Worm (Caenorhabditis elegans) whole organism, L2 larva: ENCODE data around the gene C24A8.5.

Experiments
- R02D3.7 ChIP-seq: fragments of 150-350 bp; optimal IDR thresholded peaks from 2 replicates; lab custom pipeline; 2014; ENCODE audit warnings: missing biosample characterization, missing genetic modification characterization
- Y55F3AM.14 ChIP-seq: fragments of 200-800 bp; sonication (Bioruptor generic); optimal IDR thresholded peaks from 2 replicates; lab custom pipeline; 2018; ENCODE audit warnings: mild to moderate bottlenecking, missing genetic modification characterization, missing compliant biosample characterization
- ZK546.5 ChIP-seq: sonication (generic microtip); optimal IDR thresholded peaks from 2 replicates; lab custom pipeline; 2017; ENCODE audit warnings: missing biosample characterization, missing genetic modification characterization
- alr-1 ChIP-seq: fragments of 150-350 bp; optimal IDR thresholded peaks from 2 replicates; lab custom pipeline; 2014; ENCODE audit warnings: missing biosample characterization, missing genetic modification characterization
- ama-1 ChIP-seq: fragments of 150-350 bp; optimal IDR thresholded peaks from 2 replicates; lab custom pipeline; 2018; ENCODE audit warnings: inconsistent platforms
- ceh-82 ChIP-seq: fragments of 150-350 bp; optimal IDR thresholded peaks from 2 replicates; lab custom pipeline; 2014; ENCODE audit warnings: missing biosample characterization, missing genetic modification characterization
- crh-2 ChIP-seq: sonication (generic microtip); optimal IDR thresholded peaks from 2 replicates; lab custom pipeline; 2017; ENCODE audit warnings: missing biosample characterization, missing genetic modification characterization
- dmd-4 ChIP-seq: sonication (generic microtip); optimal IDR thresholded peaks from 2 replicates; lab custom pipeline; 2017; ENCODE audit warnings: missing biosample characterization, missing genetic modification characterization
- egl-27 ChIP-seq: sonication (generic microtip); optimal IDR thresholded peaks from 3 replicates; lab custom pipeline; 2017; ENCODE audit warnings: missing biosample characterization, missing genetic modification reagents, missing genetic modification characterization
- elt-1 ChIP-seq: fragments of 150-350 bp; optimal IDR thresholded peaks from 2 replicates; lab custom pipeline; 2014; ENCODE audit warnings: missing biosample characterization, missing genetic modification characterization
- elt-3 ChIP-seq: sonication (generic microtip); optimal IDR thresholded peaks from 2 replicates; lab custom pipeline; 2017; ENCODE audit warnings: missing biosample characterization, missing genetic modification characterization
- fos-1 ChIP-seq: fragments of 150-350 bp; optimal IDR thresholded peaks from 2 replicates; lab custom pipeline; 2014; ENCODE audit warnings: missing biosample characterization, missing genetic modification characterization
- gmeb-1 ChIP-seq: fragments of 150-350 bp; optimal IDR thresholded peaks from 2 replicates; lab custom pipeline; 2014; ENCODE audit warnings: missing biosample characterization, missing genetic modification characterization
- lin-11 ChIP-seq: fragments of 150-350 bp; sonication (generic microtip); optimal IDR thresholded peaks from 2 replicates; lab custom pipeline; 2014; ENCODE audit warnings: missing biosample characterization, missing genetic modification characterization, inconsistent platforms, mixed read lengths
- lin-13 ChIP-seq: fragments of 150-350 bp; optimal IDR thresholded peaks from 2 replicates; lab custom pipeline; 2014; ENCODE audit warnings: missing biosample characterization, missing genetic modification reagents, missing genetic modification characterization
- lin-39 ChIP-seq: fragments of 150-350 bp; optimal IDR thresholded peaks from 2 replicates; lab custom pipeline; 2014; ENCODE audit warnings: missing biosample characterization, missing genetic modification reagents, missing genetic modification characterization
- lsy-2 ChIP-seq, 2 experiments: fragments of 150-350 bp in 1 of 2; sonication (generic microtip) in 1 of 2; optimal IDR thresholded peaks; 2 replicates each; lab custom pipeline; 2014 to 2017; ENCODE audit warnings: missing biosample characterization in 2 of 2, missing genetic modification characterization in 2 of 2
- mbf-1 ChIP-seq: sonication (generic microtip); optimal IDR thresholded peaks from 2 replicates; lab custom pipeline; 2017; ENCODE audit warnings: missing biosample characterization, missing genetic modification characterization
- mdl-1 ChIP-seq, 2 experiments: fragments of 150-350 bp in 1 of 2; sonication (generic microtip) in 1 of 2; optimal IDR thresholded peaks; 2 replicates each; lab custom pipeline; 2017; ENCODE audit warnings: missing biosample characterization in 2 of 2, missing genetic modification characterization in 2 of 2
- nhr-10 ChIP-seq: sonication (generic microtip); optimal IDR thresholded peaks from 2 replicates; lab custom pipeline; 2017; ENCODE audit warnings: missing biosample characterization, missing genetic modification characterization
- nhr-12 ChIP-seq: fragments of 150-350 bp; optimal IDR thresholded peaks from 2 replicates; lab custom pipeline; 2014; ENCODE audit warnings: missing biosample characterization, missing genetic modification characterization
- nhr-129 ChIP-seq: fragments of 150-350 bp; optimal IDR thresholded peaks from 2 replicates; lab custom pipeline; 2014; ENCODE audit warnings: missing biosample characterization, missing genetic modification characterization
- nhr-21 ChIP-seq: fragments of 150-350 bp; optimal IDR thresholded peaks from 2 replicates; lab custom pipeline; 2014; ENCODE audit warnings: missing biosample characterization, missing genetic modification characterization
- nhr-23 ChIP-seq: fragments of 150-350 bp; optimal IDR thresholded peaks from 2 replicates; lab custom pipeline; 2014; ENCODE audit warnings: missing biosample characterization, missing genetic modification reagents, missing genetic modification characterization
- nhr-237 ChIP-seq: fragments of 150-350 bp; optimal IDR thresholded peaks from 2 replicates; lab custom pipeline; 2014; ENCODE audit warnings: missing biosample characterization, missing genetic modification characterization
- nhr-6 ChIP-seq: fragments of 150-350 bp; optimal IDR thresholded peaks from 2 replicates; lab custom pipeline; 2014; ENCODE audit warnings: missing biosample characterization, missing genetic modification characterization
- nhr-77 ChIP-seq: fragments of 150-350 bp; optimal IDR thresholded peaks from 2 replicates; lab custom pipeline; 2014; ENCODE audit warnings: missing biosample characterization, missing genetic modification characterization
- peb-1 ChIP-seq: fragments of 150-350 bp; optimal IDR thresholded peaks from 2 replicates; lab custom pipeline; 2014; ENCODE audit warnings: missing biosample characterization, missing genetic modification characterization
- sem-4 ChIP-seq: fragments of 150-350 bp; optimal IDR thresholded peaks from 2 replicates; lab custom pipeline; 2014; ENCODE audit warnings: missing biosample characterization, missing genetic modification reagents, missing genetic modification characterization
- skn-1 ChIP-seq: sonication (generic microtip); optimal IDR thresholded peaks from 2 replicates; lab custom pipeline; 2017; ENCODE audit warnings: missing biosample characterization, missing genetic modification characterization
- sma-3 ChIP-seq: sonication (generic microtip); optimal IDR thresholded peaks from 2 replicates; lab custom pipeline; 2016; ENCODE audit warnings: missing genetic modification reagents, missing genetic modification characterization, missing compliant biosample characterization
- sma-9 ChIP-seq, 2 experiments: fragments of 150-350 bp in 1 of 2; sonication (generic microtip) in 1 of 2; optimal IDR thresholded peaks; 2 replicates each; lab custom pipeline; 2014 to 2016; ENCODE audit warnings: missing genetic modification characterization in 2 of 2, mild to moderate bottlenecking in 1 of 2, missing biosample characterization in 1 of 2, missing compliant biosample characterization in 1 of 2, missing genetic modification reagents in 1 of 2, moderate library complexity in 1 of 2
- unc-62 ChIP-seq: fragments of 150-350 bp; optimal IDR thresholded peaks from 2 replicates; lab custom pipeline; 2014; ENCODE audit warnings: missing biosample characterization, missing genetic modification reagents, missing genetic modification characterization
- zag-1 ChIP-seq: fragments of 150-350 bp; optimal IDR thresholded peaks from 2 replicates; lab custom pipeline; 2014; ENCODE audit warnings: missing biosample characterization, missing genetic modification characterization
- ztf-1 ChIP-seq: fragments of 200-800 bp; sonication (Bioruptor generic); conservative IDR thresholded peaks from 2 replicates; pipeline ENCODE4 v1.3.6; 2022; ENCODE audit warnings: missing genetic modification characterization, missing compliant biosample characterization
- ztf-11 ChIP-seq: sonication (generic microtip); optimal IDR thresholded peaks from 2 replicates; lab custom pipeline; 2017; ENCODE audit warnings: missing biosample characterization, missing genetic modification characterization
- ztf-4 ChIP-seq: fragments of 150-350 bp; optimal IDR thresholded peaks from 2 replicates; lab custom pipeline; 2014; ENCODE audit warnings: missing biosample characterization, missing genetic modification characterization

Gene C24A8.5

DNA sequence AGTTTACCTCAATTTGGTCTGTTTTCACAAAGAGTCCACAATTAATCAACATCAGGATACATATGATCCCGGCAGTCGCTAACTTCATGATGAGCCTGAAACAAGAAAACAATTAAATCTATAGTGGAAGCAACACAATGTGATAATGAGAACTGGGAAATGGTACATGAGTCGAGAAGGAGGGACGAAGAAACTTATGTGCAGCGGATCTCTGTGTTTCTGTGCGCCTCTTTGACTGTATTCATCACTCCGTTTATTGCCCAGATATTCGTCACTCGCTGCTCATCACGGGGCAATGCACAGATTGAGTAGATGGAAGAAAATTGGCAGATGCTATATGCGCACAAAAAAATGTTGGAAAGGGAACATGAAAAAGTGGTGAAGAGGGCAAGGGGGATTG lies 37.5 kb upstream of the C24A8.5 start, which contains the start of gene R160.3:
TSS of gene R160.3 (minus strand) at position 101 of the 400 bp plus-strand sequence.
- TF ChIP-seq skn-1 (tag; lab: Kevin White, UChicago): no peak
- TF ChIP-seq ceh-82 (tag; lab: Kevin White, UChicago): no peak
- TF ChIP-seq lsy-2 (tag; optimal IDR thresholded peaks at IDR 0.05; lab: Kevin White, UChicago): no peak
- no peak for TF ChIP-seq ZK546.5 (tag; lab: Kevin White, UChicago)
- TF ChIP-seq sma-9 (GFP tag; optimal IDR thresholded peaks at IDR 0.05; lab: Kevin White, UChicago): no peak
- no peak for TF ChIP-seq sma-9 (tag; optimal IDR thresholded peaks at IDR 0.05; lab: Kevin White, UChicago)
- TF ChIP-seq ama-1 (lab: Kevin White, UChicago): no peak
- TF ChIP-seq nhr-237 (tag; lab: Kevin White, UChicago): no peak
- TF ChIP-seq, all 48 proteins: peak for 0

DNA sequence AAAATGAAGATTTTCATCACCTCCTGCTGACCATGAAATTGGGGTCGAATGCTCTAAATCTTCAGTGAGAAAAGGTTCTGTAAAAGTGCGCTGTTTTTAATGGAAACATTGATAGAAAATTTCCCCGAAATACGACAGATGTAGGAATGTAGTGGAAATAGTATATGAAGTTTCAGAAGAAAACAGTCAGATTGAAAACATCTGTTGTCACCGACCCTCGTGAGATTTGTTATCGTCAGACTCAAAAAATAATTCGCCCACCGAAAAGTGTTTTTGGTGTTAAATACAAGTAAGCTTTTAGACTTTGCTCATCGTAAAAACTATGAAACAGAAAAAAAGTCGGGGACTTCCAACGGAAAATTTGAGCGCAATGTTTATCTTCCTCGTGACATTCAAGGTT lies 36.2 kb upstream of the C24A8.5 start, which contains the start of gene F14H12.8:
TSS of gene F14H12.8 (minus strand) at position 101 of the 400 bp plus-strand sequence.
- TF ChIP-seq lin-39 (no peak), nhr-77 (tag; lab: Kevin White, UChicago) (no peak), sma-9 (GFP tag; optimal IDR thresholded peaks at IDR 0.05; lab: Kevin White, UChicago) (no peak), sma-9 (tag; optimal IDR thresholded peaks at IDR 0.05; lab: Kevin White, UChicago) (no peak), fos-1 (tag; lab: Kevin White, UChicago) (no peak), nhr-6 (no peak), nhr-12 (tag; lab: Kevin White, UChicago) (no peak), peb-1 (tag; lab: Kevin White, UChicago) (no peak)
- TF ChIP-seq, all 48 proteins: peak for 0

DNA sequence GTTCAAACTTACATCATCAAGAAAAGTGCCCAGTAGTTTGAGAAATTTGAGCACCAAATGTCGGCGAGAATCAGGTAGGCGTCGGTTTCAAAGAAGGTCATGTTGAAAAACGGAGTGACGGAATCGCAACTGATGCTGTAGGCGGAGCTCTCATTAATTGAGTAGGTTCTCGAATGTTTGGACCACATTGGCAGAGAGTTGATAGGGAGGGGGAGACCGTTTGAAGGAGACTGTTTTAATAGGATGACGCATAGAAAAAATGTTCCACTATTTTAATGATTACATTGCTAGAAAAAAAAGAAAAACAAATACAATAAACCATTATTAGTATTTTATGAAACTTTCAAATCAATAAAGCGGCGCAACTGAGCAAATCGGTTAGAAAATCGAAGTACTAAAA lies 34.5 kb upstream of the C24A8.5 start, which contains the start of gene F14H12.17:
TSS of gene F14H12.17 (minus strand) at position 101 of the 400 bp plus-strand sequence.
- TF ChIP-seq nhr-77 (tag; lab: Kevin White, UChicago) (no peak), lsy-2 (tag; optimal IDR thresholded peaks at IDR 0.05; lab: Kevin White, UChicago) (no peak), lin-13 (GFP tag; lab: Kevin White, UChicago) (no peak), egl-27 (tag; lab: Kevin White, UChicago) (no peak), alr-1 (no peak), nhr-21 (tag; lab: Kevin White, UChicago) (no peak), nhr-129 (tag; lab: Kevin White, UChicago) (no peak), R02D3.7 (tag; lab: Kevin White, UChicago) (no peak), fos-1 (tag; lab: Kevin White, UChicago) (no peak)

DNA sequence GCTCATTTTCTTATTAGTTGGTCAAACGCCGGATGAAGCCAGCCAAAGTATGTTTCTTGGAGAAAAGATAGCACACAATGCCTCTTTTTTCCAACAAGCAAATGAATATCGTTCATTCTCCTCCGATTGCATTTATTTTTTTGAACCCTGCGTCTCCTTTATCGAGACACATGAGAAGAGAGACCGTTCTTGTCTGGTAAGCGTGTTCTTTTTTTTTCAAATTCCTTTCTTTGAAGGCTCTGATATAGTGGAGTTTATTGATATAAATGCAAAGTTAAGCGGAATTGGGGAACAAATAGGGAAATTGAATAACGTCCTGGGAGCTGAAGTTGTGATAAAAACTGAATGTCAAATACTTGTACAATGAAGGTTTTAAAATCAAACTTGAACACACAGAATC lies 33.8 kb upstream of the C24A8.5 start, which contains the start of gene F14H12.7:
TSS of gene F14H12.7 (minus strand) at position 101 of the 400 bp plus-strand sequence.
- no peak for TF ChIP-seq ztf-11 (tag; lab: Kevin White, UChicago)
- TF ChIP-seq sem-4 (tag; lab: Kevin White, UChicago): no peak
- no peak for TF ChIP-seq elt-3 (tag; lab: Kevin White, UChicago)
- no peak for TF ChIP-seq nhr-237 (tag; lab: Kevin White, UChicago)
- TF ChIP-seq gmeb-1 (tag; lab: Kevin White, UChicago): no peak
- no peak for TF ChIP-seq nhr-6
- TF ChIP-seq ceh-82 (tag; lab: Kevin White, UChicago): no peak
- TF ChIP-seq zag-1 (tag; lab: Kevin White, UChicago): no peak
- TF ChIP-seq Y55F3AM.14 (GFP tag; lab: Kevin White, UChicago): no peak
- no peak for TF ChIP-seq ztf-1
- no peak for TF ChIP-seq lin-11 (tag; lab: Kevin White, UChicago)
- no peak for TF ChIP-seq crh-2 (tag; lab: Kevin White, UChicago)
- TF ChIP-seq ztf-4 (tag; lab: Kevin White, UChicago): no peak
- TF ChIP-seq unc-62 (GFP tag; lab: Kevin White, UChicago): no peak
- TF ChIP-seq lin-39: no peak
- TF ChIP-seq mbf-1 (tag; lab: Kevin White, UChicago): no peak
- TF ChIP-seq sma-3 (GFP tag; lab: Kevin White, UChicago): no peak
- TF ChIP-seq ZK546.5 (tag; lab: Kevin White, UChicago): no peak

- no peak for TF ChIP-seq lin-11 (tag; lab: Kevin White, UChicago)
- no peak for TF ChIP-seq nhr-21 (tag; lab: Kevin White, UChicago)
- TF ChIP-seq elt-1: no peak
- no peak for TF ChIP-seq dmd-4 (tag; lab: Kevin White, UChicago)
- no peak for TF ChIP-seq nhr-23 (tag; lab: Kevin White, UChicago)
- TF ChIP-seq nhr-10 (tag; lab: Kevin White, UChicago): no peak
- TF ChIP-seq R02D3.7 (tag; lab: Kevin White, UChicago): no peak
- TF ChIP-seq mdl-1 (tag; optimal IDR thresholded peaks at IDR 0.05; lab: Kevin White, UChicago): no peak
- no peak for TF ChIP-seq alr-1
- no peak for TF ChIP-seq ztf-1
- no peak for TF ChIP-seq elt-3 (tag; lab: Kevin White, UChicago)
- TF ChIP-seq lsy-2 (tag; optimal IDR thresholded peaks at IDR 0.05; lab: Kevin White, UChicago): no peak
- no peak for TF ChIP-seq nhr-12 (tag; lab: Kevin White, UChicago)
- TF ChIP-seq mbf-1 (tag; lab: Kevin White, UChicago): no peak
- TF ChIP-seq, all 48 proteins: peak for 0
These were observed 30.3 kb upstream of the C24A8.5 start for ce11 chrX:4359030-4359429.
